Fruit fly (Drosophila melanogaster): ENCODE measurements around the gene Archease.

Gene Archease

dm6 chr3R:21703346-21703745, 40.6 kb upstream of the Archease start (continued):
- peak; percentile 0 for TF ChIP-seq CG9817 (tag; optimal IDR thresholded peaks at IDR 0.05)
- TF ChIP-seq B-H2 (GFP tag; optimal IDR thresholded peaks at IDR 0.05), result no peak
- peak; percentile 30 for TF ChIP-seq Blimp-1 (GFP tag; optimal IDR thresholded peaks at IDR 0.05)
- TF ChIP-seq CG17568 (GFP tag; optimal IDR thresholded peaks at IDR 0.05), result no peak
- TF ChIP-seq Nf-YA (GFP tag; IDR thresholded peaks at IDR 0.05), result no peak
- no peak for TF ChIP-seq sna (GFP tag; IDR thresholded peaks at IDR 0.05; ENCODE audit: partially characterized antibody)
- TF ChIP-seq chinmo (GFP tag; IDR thresholded peaks at IDR 0.05; ENCODE audit: partially characterized antibody), result no peak
- TF ChIP-seq CG1792 (GFP tag; optimal IDR thresholded peaks at IDR 0.05), result no peak
- no peak for TF ChIP-seq bigmax (GFP tag; optimal IDR thresholded peaks at IDR 0.05)
- no peak for TF ChIP-seq trem (tag; optimal IDR thresholded peaks at IDR 0.05)
- no peak for TF ChIP-seq sr (GFP tag; IDR thresholded peaks at IDR 0.05)
- no peak for TF ChIP-seq mld (GFP tag; IDR thresholded peaks at IDR 0.05; ENCODE audit: partially characterized antibody)
- TF ChIP-seq Ssrp (tag; optimal IDR thresholded peaks at IDR 0.05), result peak; percentile 8
- no peak for TF ChIP-seq Kr (GFP tag; optimal IDR thresholded peaks at IDR 0.05)
- no peak for TF ChIP-seq CG2199 (GFP tag; IDR thresholded peaks at IDR 0.05)
- TF ChIP-seq Hr78 (GFP tag; optimal IDR thresholded peaks at IDR 0.05), result no peak
- TF ChIP-seq pho (GFP tag; optimal IDR thresholded peaks at IDR 0.05), result no peak
- TF ChIP-seq tna (GFP tag; IDR thresholded peaks at IDR 0.05; ENCODE audit: partially characterized antibody), result no peak
- no peak for TF ChIP-seq Taf1 (GFP tag; IDR thresholded peaks at IDR 0.05)
- no peak for TF ChIP-seq HLHmδ (GFP tag; optimal IDR thresholded peaks at IDR 0.05)
- no peak for TF ChIP-seq CG3281 (GFP tag; optimal IDR thresholded peaks at IDR 0.05)
- TF ChIP-seq amos (GFP tag; IDR thresholded peaks at IDR 0.05; ENCODE audit: partially characterized antibody), result no peak
- TF ChIP-seq grau (tag; optimal IDR thresholded peaks at IDR 0.05), result peak; percentile 36
- TF ChIP-seq sens (GFP tag), result peak; percentile 61
- TF ChIP-seq CG5953 (GFP tag; IDR thresholded peaks at IDR 0.05), result no peak
- no peak for TF ChIP-seq cas (GFP tag; IDR thresholded peaks at IDR 0.05)
- TF ChIP-seq Hey (tag; optimal IDR thresholded peaks at IDR 0.05), result no peak
- TF ChIP-seq Bteb2 (GFP tag; optimal IDR thresholded peaks at IDR 0.05), result no peak
- TF ChIP-seq Spps (tag; optimal IDR thresholded peaks at IDR 0.05), result no peak
- peak; percentile 70 for TF ChIP-seq CG11504 (tag; optimal IDR thresholded peaks at IDR 0.05)
- TF ChIP-seq br (optimal IDR thresholded peaks at IDR 0.05), result no peak
- TF ChIP-seq Elba2 (GFP tag; optimal IDR thresholded peaks at IDR 0.05), result no peak
- TF ChIP-seq CG11398 (GFP tag; optimal IDR thresholded peaks at IDR 0.05), result no peak
- TF ChIP-seq ewg (GFP tag; optimal IDR thresholded peaks at IDR 0.05), result no peak
- no peak for TF ChIP-seq Atf3 (GFP tag; optimal IDR thresholded peaks at IDR 0.05)
- no peak for TF ChIP-seq CG12299 (tag; optimal IDR thresholded peaks at IDR 0.05)
- no peak for TF ChIP-seq Hmr (GFP tag; optimal IDR thresholded peaks at IDR 0.05)
- TF ChIP-seq CG2889 (GFP tag; IDR thresholded peaks at IDR 0.05), result no peak
- no peak for TF ChIP-seq Nf-YC (tag; optimal IDR thresholded peaks at IDR 0.05)
- TF ChIP-seq CG5245 (GFP tag; optimal IDR thresholded peaks at IDR 0.05), result no peak
- TF ChIP-seq org-1 (GFP tag; optimal IDR thresholded peaks at IDR 0.05), result no peak
- no peak for TF ChIP-seq sisA (GFP tag; IDR thresholded peaks at IDR 0.05)
- no peak for TF ChIP-seq CG17802 (tag; optimal IDR thresholded peaks at IDR 0.05)
- no peak for TF ChIP-seq CG17912 (GFP tag; optimal IDR thresholded peaks at IDR 0.05)
- no peak for TF ChIP-seq CG8290 (GFP tag; optimal IDR thresholded peaks at IDR 0.05)
- no peak for TF ChIP-seq CG8290 (tag; optimal IDR thresholded peaks at IDR 0.05)
- no peak for TF ChIP-seq CG18599 (GFP tag; optimal IDR thresholded peaks at IDR 0.05)
- TF ChIP-seq CG3995 (GFP tag; optimal IDR thresholded peaks at IDR 0.05), result no peak
- no peak for TF ChIP-seq Lpt (GFP tag; optimal IDR thresholded peaks at IDR 0.05)
- TF ChIP-seq Deaf1 (tag; optimal IDR thresholded peaks at IDR 0.05), result no peak
- TF ChIP-seq bowl (GFP tag; IDR thresholded peaks at IDR 0.05), result no peak
- no peak for TF ChIP-seq pnt (GFP tag; optimal IDR thresholded peaks at IDR 0.05)
